Worm (Caenorhabditis elegans) whole organism, late embryonic: ENCODE measurements around the gene dhps-1.

ENCODE experiments used
- C08G9.2 ChIP-seq: sonication (generic microtip); optimal IDR thresholded peaks from 2 replicates; lab custom pipeline; 2016; ENCODE audit warnings: mild to moderate bottlenecking, missing genetic modification characterization, moderate library complexity, missing compliant biosample characterization
- C38D4.7 ChIP-seq: fragments of 200-800 bp; sonication (Bioruptor generic); optimal IDR thresholded peaks from 2 replicates; lab custom pipeline; 2018; ENCODE audit warnings: mild to moderate bottlenecking, missing genetic modification characterization, moderate library complexity, missing compliant biosample characterization
- F13H6.1 ChIP-seq: sonication (generic microtip); optimal IDR thresholded peaks from 2 replicates; lab custom pipeline; 2016; ENCODE audit warnings: missing genetic modification characterization, missing compliant biosample characterization
- K09A11.1 ChIP-seq: sonication (generic microtip); optimal IDR thresholded peaks from 2 replicates; lab custom pipeline; 2017; ENCODE audit warnings: antibody characterized with exemption, mild to moderate bottlenecking, missing genetic modification characterization, missing compliant biosample characterization; ENCODE audit not compliant: insufficient read depth
- ama-1 ChIP-seq: fragments of 150-350 bp; optimal IDR thresholded peaks from 2 replicates; lab custom pipeline; 2014
- ceh-14 ChIP-seq: sonication (generic microtip); optimal IDR thresholded peaks from 2 replicates; lab custom pipeline; 2016; ENCODE audit warnings: missing genotype, missing genetic modification characterization, missing compliant biosample characterization
- ceh-18 ChIP-seq: sonication (generic microtip); optimal IDR thresholded peaks from 2 replicates; lab custom pipeline; 2016; ENCODE audit warnings: missing genetic modification characterization, missing compliant biosample characterization
- ceh-19 ChIP-seq: fragments of 200-800 bp; sonication (Bioruptor generic); optimal IDR thresholded peaks from 2 replicates; lab custom pipeline; 2018; ENCODE audit warnings: mild to moderate bottlenecking, missing genetic modification characterization, missing compliant biosample characterization
- ceh-2 ChIP-seq: sonication (generic microtip); optimal IDR thresholded peaks from 2 replicates; lab custom pipeline; 2016; ENCODE audit warnings: missing genotype, missing genetic modification characterization, missing compliant biosample characterization
- ceh-22 ChIP-seq: sonication (generic microtip); optimal IDR thresholded peaks from 2 replicates; lab custom pipeline; 2017; ENCODE audit warnings: missing biosample characterization, missing genetic modification characterization
- ceh-24 ChIP-seq: sonication (generic microtip); optimal IDR thresholded peaks from 2 replicates; lab custom pipeline; 2016; ENCODE audit warnings: mild to moderate bottlenecking, missing genetic modification characterization, missing compliant biosample characterization
- ceh-30 ChIP-seq: fragments of 150-350 bp; optimal IDR thresholded peaks from 2 replicates; lab custom pipeline; 2014; ENCODE audit warnings: missing biosample characterization, missing genetic modification characterization
- ceh-31 ChIP-seq: sonication (generic microtip); optimal IDR thresholded peaks from 2 replicates; lab custom pipeline; 2016; ENCODE audit warnings: missing genetic modification characterization, missing compliant biosample characterization
- ceh-34 ChIP-seq: sonication (generic microtip); optimal IDR thresholded peaks from 2 replicates; lab custom pipeline; 2016; ENCODE audit warnings: mild to moderate bottlenecking, missing genetic modification characterization, missing compliant biosample characterization
- ceh-45 ChIP-seq: fragments of 200-800 bp; sonication (Bioruptor generic); IDR thresholded peaks from 2 replicates; pipeline ENCODE4 v1.3.6; 2022; ENCODE audit warnings: missing genetic modification reagents, missing genetic modification characterization, missing compliant biosample characterization
- ceh-6 ChIP-seq: fragments of 200-800 bp; sonication (Bioruptor generic); optimal IDR thresholded peaks from 2 replicates; lab custom pipeline; 2018; ENCODE audit warnings: mild to moderate bottlenecking, missing genetic modification characterization, missing compliant biosample characterization
- che-1 ChIP-seq: sonication (generic microtip); optimal IDR thresholded peaks from 2 replicates; lab custom pipeline; 2016; ENCODE audit warnings: mild to moderate bottlenecking, missing genetic modification characterization, missing compliant biosample characterization
- dmd-4 ChIP-seq: sonication (generic microtip); optimal IDR thresholded peaks from 2 replicates; lab custom pipeline; 2016; ENCODE audit warnings: borderline replicate concordance, missing genetic modification characterization, missing compliant biosample characterization
- elt-2 ChIP-seq: sonication (generic microtip); optimal IDR thresholded peaks from 2 replicates; lab custom pipeline; 2016; ENCODE audit warnings: missing genetic modification reagents, missing genetic modification characterization, missing compliant biosample characterization
- eyg-1 ChIP-seq: sonication (generic microtip); optimal IDR thresholded peaks from 2 replicates; lab custom pipeline; 2016; ENCODE audit warnings: missing genotype, missing genetic modification characterization, missing compliant biosample characterization
- fax-1 ChIP-seq: sonication (generic microtip); optimal IDR thresholded peaks from 2 replicates; lab custom pipeline; 2016; ENCODE audit warnings: missing genotype, missing genetic modification characterization, missing compliant biosample characterization
- fkh-10 ChIP-seq: fragments of 150-350 bp; optimal IDR thresholded peaks from 2 replicates; lab custom pipeline; 2014; ENCODE audit warnings: missing biosample characterization, missing genetic modification reagents, missing genetic modification characterization
- fkh-6 ChIP-seq: sonication (generic microtip); optimal IDR thresholded peaks from 2 replicates; lab custom pipeline; 2016; ENCODE audit warnings: missing genetic modification characterization, missing compliant biosample characterization
- gmeb-2 ChIP-seq: sonication (generic microtip); optimal IDR thresholded peaks from 2 replicates; lab custom pipeline; 2016; ENCODE audit warnings: missing genetic modification characterization, inconsistent platforms, missing compliant biosample characterization
- hlh-13 ChIP-seq: fragments of 200-800 bp; sonication (Bioruptor generic); optimal IDR thresholded peaks from 2 replicates; lab custom pipeline; 2018; ENCODE audit warnings: mild to moderate bottlenecking, missing genetic modification characterization, missing compliant biosample characterization
- hlh-15 ChIP-seq: sonication (generic microtip); optimal IDR thresholded peaks from 2 replicates; lab custom pipeline; 2016; ENCODE audit warnings: missing genetic modification characterization, missing compliant biosample characterization
- hlh-30 ChIP-seq: sonication (generic microtip); optimal IDR thresholded peaks from 2 replicates; lab custom pipeline; 2017; ENCODE audit warnings: antibody characterized with exemption, missing genetic modification characterization, missing compliant biosample characterization; ENCODE audit not compliant: insufficient read depth
- hlh-6 ChIP-seq: sonication (generic microtip); optimal IDR thresholded peaks from 2 replicates; lab custom pipeline; 2016; ENCODE audit warnings: missing genotype, missing genetic modification characterization, missing compliant biosample characterization
- hlh-8 ChIP-seq: sonication (generic microtip); optimal IDR thresholded peaks from 2 replicates; lab custom pipeline; 2016; ENCODE audit warnings: missing genotype, missing genetic modification characterization, missing compliant biosample characterization
- lin-11 ChIP-seq: fragments of 200-800 bp; sonication (Bioruptor generic); optimal IDR thresholded peaks from 2 replicates; lab custom pipeline; 2018; ENCODE audit warnings: mild to moderate bottlenecking, missing genetic modification characterization, missing compliant biosample characterization
- nfya-1 ChIP-seq: sonication (generic microtip); optimal IDR thresholded peaks from 2 replicates; lab custom pipeline; 2017; ENCODE audit warnings: missing genetic modification characterization, mild to moderate bottlenecking, missing compliant biosample characterization, antibody characterized with exemption, moderate library complexity
- nhr-232 ChIP-seq: sonication (generic microtip); optimal IDR thresholded peaks from 2 replicates; lab custom pipeline; 2016; ENCODE audit warnings: missing genetic modification characterization, missing compliant biosample characterization
- npax-4 ChIP-seq: sonication (generic microtip); optimal IDR thresholded peaks from 2 replicates; lab custom pipeline; 2016; ENCODE audit warnings: missing genetic modification characterization, missing compliant biosample characterization
- odd-2 ChIP-seq: sonication (generic microtip); optimal IDR thresholded peaks from 2 replicates; lab custom pipeline; 2017; ENCODE audit warnings: antibody characterized with exemption, mild to moderate bottlenecking, missing genetic modification characterization, missing compliant biosample characterization
- pag-3 ChIP-seq: sonication (generic microtip); optimal IDR thresholded peaks from 2 replicates; lab custom pipeline; 2016; ENCODE audit warnings: missing compliant biosample characterization, missing genetic modification characterization, borderline replicate concordance
- pat-9 ChIP-seq: fragments of 200-800 bp; sonication (Bioruptor generic); optimal IDR thresholded peaks from 2 replicates; lab custom pipeline; 2018; ENCODE audit warnings: mild to moderate bottlenecking, missing genetic modification characterization, moderate library complexity, missing compliant biosample characterization
- pha-2 ChIP-seq: sonication (generic microtip); optimal IDR thresholded peaks from 2 replicates; lab custom pipeline; 2017; ENCODE audit warnings: mild to moderate bottlenecking, missing genetic modification characterization, missing compliant biosample characterization
- pha-4 ChIP-seq: fragments of 150-350 bp; optimal IDR thresholded peaks from 2 replicates; lab custom pipeline; 2018; ENCODE audit warnings: missing biosample characterization, missing genetic modification reagents, missing genetic modification characterization
- pqm-1 ChIP-seq: sonication (generic microtip); optimal IDR thresholded peaks from 2 replicates; lab custom pipeline; 2016; ENCODE audit warnings: missing genetic modification characterization, missing compliant biosample characterization
- pros-1 ChIP-seq: fragments of 150-350 bp; optimal IDR thresholded peaks from 2 replicates; lab custom pipeline; 2014; ENCODE audit warnings: missing biosample characterization, missing genetic modification reagents, missing genetic modification characterization
- ref-2 ChIP-seq: sonication (generic microtip); optimal IDR thresholded peaks from 2 replicates; lab custom pipeline; 2016; ENCODE audit warnings: missing genetic modification characterization, missing compliant biosample characterization
- rnt-1 ChIP-seq: sonication (generic microtip); optimal IDR thresholded peaks from 2 replicates; lab custom pipeline; 2016; ENCODE audit warnings: missing genetic modification characterization, missing compliant biosample characterization
- sdc-2 ChIP-seq: sonication (generic microtip); optimal IDR thresholded peaks from 2 replicates; lab custom pipeline; 2016; ENCODE audit warnings: missing genotype, missing genetic modification characterization, missing compliant biosample characterization
- tbx-2 ChIP-seq: sonication (generic microtip); optimal IDR thresholded peaks from 2 replicates; lab custom pipeline; 2016; ENCODE audit warnings: missing genetic modification characterization, missing compliant biosample characterization
- tbx-7 ChIP-seq: sonication (generic microtip); optimal IDR thresholded peaks from 2 replicates; lab custom pipeline; 2016; ENCODE audit warnings: missing genotype, missing genetic modification characterization, missing compliant biosample characterization
- ttx-3 ChIP-seq: sonication (generic microtip); optimal IDR thresholded peaks from 2 replicates; lab custom pipeline; 2016; ENCODE audit warnings: missing genetic modification reagents, missing genetic modification characterization, missing compliant biosample characterization
- unc-3 ChIP-seq, 2 experiments: fragments of 200-800 bp in 1 of 2; sonication (Bioruptor generic) in 1 of 2; sonication (generic microtip) in 1 of 2; conservative IDR thresholded peaks in 1 of 2; optimal IDR thresholded peaks in 1 of 2; 2 replicates each; pipeline versions ENCODE4 v1.3.6 to Lab custom; 2016 to 2022; ENCODE audit warnings: missing compliant biosample characterization in 2 of 2, missing genetic modification characterization in 2 of 2, missing genetic modification reagents in 1 of 2
- unc-42 ChIP-seq: sonication (generic microtip); optimal IDR thresholded peaks from 2 replicates; lab custom pipeline; 2016; ENCODE audit warnings: missing genotype, missing genetic modification characterization, missing compliant biosample characterization
- unc-55 ChIP-seq: sonication (generic microtip); optimal IDR thresholded peaks from 2 replicates; lab custom pipeline; 2017; ENCODE audit warnings: missing biosample characterization, missing genetic modification reagents, missing genetic modification characterization
- unc-86 ChIP-seq: sonication (generic microtip); optimal IDR thresholded peaks from 2 replicates; lab custom pipeline; 2016; ENCODE audit warnings: missing genetic modification characterization, missing compliant biosample characterization
- zip-5 ChIP-seq: sonication (generic microtip); optimal IDR thresholded peaks from 2 replicates; lab custom pipeline; 2016; ENCODE audit warnings: missing genetic modification characterization, missing compliant biosample characterization

Gene dhps-1

ce11 chrII:11960596-11961217, 32.1 kb upstream of the dhps-1 start:
- TF ChIP-seq ttx-3 (tag; lab: Kevin White, UChicago) (peak; percentile 99), ceh-30 (tag; lab: Kevin White, UChicago) (peak; percentile 88), npax-4 (tag; lab: Kevin White, UChicago) (peak; percentile 98), ceh-2 (peak; percentile 99), hlh-15 (tag; lab: Kevin White, UChicago) (peak; percentile 99), ceh-19 (peak; percentile 99), hlh-8 (peak; percentile 98), ceh-31 (peak; percentile 97), unc-3 (GFP tag; conservative IDR thresholded peaks at IDR 0.05; lab: Robert Waterston, UW) (peak; percentile 100), unc-3 (tag; optimal IDR thresholded peaks at IDR 0.05; lab: Kevin White, UChicago) (peak; percentile 99), C38D4.7 (GFP tag; lab: Kevin White, UChicago) (peak; percentile 99), hlh-13 (GFP tag; lab: Kevin White, UChicago) (peak; percentile 100), che-1 (tag; lab: Kevin White, UChicago) (peak; percentile 99), nhr-232 (tag; lab: Kevin White, UChicago) (peak; percentile 99), hlh-30 (tag; lab: Kevin White, UChicago) (peak; percentile 87), sdc-2 (tag; lab: Kevin White, UChicago) (peak; percentile 95), ceh-45 (GFP tag; lab: Robert Waterston, UW) (peak; percentile 100), pag-3 (tag; lab: Kevin White, UChicago) (peak; percentile 99), elt-2 (peak; percentile 100), lin-11 (tag; lab: Kevin White, UChicago) (peak; percentile 98), ceh-24 (tag; lab: Kevin White, UChicago) (peak; percentile 100), tbx-2 (tag; lab: Kevin White, UChicago) (peak; percentile 99), ceh-14 (peak; percentile 100), pat-9 (tag; lab: Kevin White, UChicago) (peak; percentile 100), ama-1 (lab: Kevin White, UChicago) (no peak), unc-55 (no peak), unc-86 (tag; lab: Kevin White, UChicago) (peak; percentile 100), tbx-7 (peak; percentile 87), ceh-34 (tag; lab: Kevin White, UChicago) (peak; percentile 99), hlh-6 (tag; lab: Kevin White, UChicago) (peak; percentile 100), dmd-4 (tag; lab: Kevin White, UChicago) (peak; percentile 99), ceh-6 (GFP tag; lab: Kevin White, UChicago) (peak; percentile 100), nfya-1 (tag; lab: Kevin White, UChicago) (peak; percentile 92), fkh-10 (GFP tag; lab: Kevin White, UChicago) (peak; percentile 89), fax-1 (peak; percentile 98), ref-2 (tag; lab: Kevin White, UChicago) (peak; percentile 99), pha-2 (tag; lab: Kevin White, UChicago) (peak; percentile 98), F13H6.1 (tag; lab: Kevin White, UChicago) (peak; percentile 99), C08G9.2 (tag; lab: Kevin White, UChicago) (peak; percentile 94), rnt-1 (tag; lab: Kevin White, UChicago) (peak; percentile 99), pha-4 (tag; lab: Kevin White, UChicago) (no peak), zip-5 (tag; lab: Kevin White, UChicago) (peak; percentile 95), unc-42 (peak; percentile 94), fkh-6 (peak; percentile 98), eyg-1 (tag; lab: Kevin White, UChicago) (peak; percentile 99), gmeb-2 (tag; lab: Kevin White, UChicago) (peak; percentile 100), pqm-1 (peak; percentile 99), odd-2 (tag; lab: Kevin White, UChicago) (peak; percentile 89), pros-1 (tag; lab: Kevin White, UChicago) (peak; percentile 86), ceh-22 (tag; lab: Kevin White, UChicago) (peak; percentile 59), ceh-18 (tag; lab: Kevin White, UChicago) (peak; percentile 99), K09A11.1 (tag; lab: Kevin White, UChicago) (peak; percentile 96)
